Worm (Caenorhabditis elegans) whole organism, L1 larva: Measurements from ENCODE around the gene F11A5.9.

ENCODE experiments used
- alr-1 ChIP-seq: fragments of 200-800 bp; sonication (Bioruptor generic); optimal IDR thresholded peaks from 2 replicates; lab custom pipeline; 2018; ENCODE audit warnings: borderline replicate concordance, mild to moderate bottlenecking, missing genetic modification characterization, missing compliant biosample characterization
- blmp-1 ChIP-seq: fragments of 150-350 bp; optimal IDR thresholded peaks from 2 replicates; lab custom pipeline; 2014; ENCODE audit warnings: missing biosample characterization, missing genetic modification characterization
- ceh-63 ChIP-seq: fragments of 200-800 bp; sonication (Bioruptor generic); optimal IDR thresholded peaks from 2 replicates; lab custom pipeline; 2018; ENCODE audit warnings: mild to moderate bottlenecking, missing genetic modification characterization, missing compliant biosample characterization
- elt-3 ChIP-seq, 6 experiments: fragments of 150-350 bp in 1 of 6; sonication (generic microtip); optimal IDR thresholded peaks; 2 replicates each; lab custom pipeline; 2017 to 2018; ENCODE audit warnings: missing biosample characterization in 6 of 6, missing genetic modification characterization in 6 of 6, inconsistent platforms in 1 of 6
- fkh-10 ChIP-seq: sonication (generic microtip); optimal IDR thresholded peaks from 2 replicates; lab custom pipeline; 2017; ENCODE audit warnings: missing biosample characterization, missing genetic modification reagents, missing genetic modification characterization
- fkh-8 ChIP-seq: sonication (generic microtip); optimal IDR thresholded peaks from 2 replicates; lab custom pipeline; 2016; ENCODE audit warnings: mild to moderate bottlenecking, missing genetic modification characterization, missing compliant biosample characterization
- irx-1 ChIP-seq: sonication (generic microtip); optimal IDR thresholded peaks from 2 replicates; lab custom pipeline; 2016; ENCODE audit warnings: missing genetic modification characterization, missing compliant biosample characterization
- lin-14 ChIP-seq: fragments of 200-800 bp; sonication (Bioruptor generic); optimal IDR thresholded peaks from 2 replicates; lab custom pipeline; 2018; ENCODE audit warnings: mild to moderate bottlenecking, missing genetic modification characterization, moderate library complexity, missing compliant biosample characterization
- lin-15B ChIP-seq: fragments of 150-350 bp; sonication (generic microtip); optimal IDR thresholded peaks from 3 replicates; lab custom pipeline; 2014; ENCODE audit warnings: missing biosample characterization, missing genetic modification characterization
- lsy-2 ChIP-seq, 2 experiments: fragments of 150-350 bp; optimal IDR thresholded peaks; 2 replicates each; lab custom pipeline; 2014; ENCODE audit warnings: missing biosample characterization in 2 of 2, missing genetic modification characterization in 2 of 2
- snpc-4 ChIP-seq: fragments of 150-350 bp; optimal IDR thresholded peaks from 2 replicates; lab custom pipeline; 2014; ENCODE audit warnings: missing biosample characterization, missing genetic modification characterization

DNA sequence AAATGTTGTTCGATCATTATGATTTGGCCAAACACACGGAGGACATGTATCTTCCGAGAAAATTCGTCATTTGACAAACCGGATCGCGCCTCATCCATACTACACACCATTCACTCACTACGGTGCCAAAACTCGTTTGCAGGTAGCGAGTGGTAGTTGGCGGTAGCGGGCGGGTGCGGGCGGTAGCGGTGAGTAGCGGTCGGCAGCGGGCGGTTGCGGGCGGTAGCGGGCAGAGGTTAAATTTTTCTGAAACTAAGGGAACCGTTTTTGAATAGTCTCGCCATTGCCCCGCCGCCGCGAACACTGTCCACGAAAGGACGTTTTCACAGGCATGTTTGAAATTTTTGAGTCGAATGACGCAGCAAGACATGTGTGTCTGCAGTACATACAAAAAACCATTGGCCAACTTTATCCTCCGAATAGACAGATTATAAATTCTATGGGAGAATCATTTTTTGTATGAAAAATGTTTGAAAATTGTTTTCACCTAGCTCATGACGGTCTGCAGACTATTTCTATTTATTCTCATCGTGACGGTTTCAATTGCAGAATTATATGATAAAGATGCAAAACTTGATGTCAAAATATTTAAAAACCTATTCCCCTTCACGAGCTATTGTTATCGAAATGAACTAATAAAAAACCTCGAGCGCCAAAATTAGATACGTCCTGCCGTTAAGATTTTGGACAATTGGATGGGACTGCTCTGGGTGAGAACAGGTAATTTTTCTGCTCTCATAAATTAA is 4.3 kb upstream of the F11A5.9 start, which contains the start of gene F11A5.16:
- no peak for TF ChIP-seq lsy-2 (tag; optimal IDR thresholded peaks at IDR 0.05; lab: Kevin White, UChicago)
- TF ChIP-seq lin-14 = no peak
- no peak for TF ChIP-seq ceh-63 (GFP tag; lab: Kevin White, UChicago)
- TF ChIP-seq elt-3 (tag; optimal IDR thresholded peaks at IDR 0.05; lab: Kevin White, UChicago) = no peak
- TF ChIP-seq alr-1 (tag; lab: Kevin White, UChicago) = no peak
- no peak for TF ChIP-seq fkh-8
- no peak for TF ChIP-seq lin-15B
- no peak for TF ChIP-seq fkh-10 (GFP tag; lab: Kevin White, UChicago)
- no peak for TF ChIP-seq blmp-1 (tag; lab: Kevin White, UChicago)
- TF ChIP-seq irx-1 (tag; lab: Kevin White, UChicago) = no peak
- no peak for TF ChIP-seq snpc-4 (tag; lab: Kevin White, UChicago)
